Fruit fly (Drosophila melanogaster) S2 (cell line): ENCODE results near the gene Wdfy2.

Experiments used
- CG8478 ChIP-seq: fragments of >200 bp; optimal IDR thresholded peaks from 2 replicates; lab custom pipeline; 2018
- CTCF ChIP-seq, 2 experiments: fragments of >200 bp; optimal IDR thresholded peaks; 2 replicates each; lab custom pipeline; 2018

dm6 chr2L:10403803-10404315, 19.2 kb upstream of the Wdfy2 start:
- TF ChIP-seq CG8478 (lab: Kevin White, UChicago), result no peak
- TF ChIP-seq CTCF (optimal IDR thresholded peaks at IDR 0.05; lab: Kevin White, UChicago), result no peak
